Worm (Caenorhabditis elegans) whole organism, midembryonic: ENCODE data around the gene F14H3.3.
A peak's percentile ranks its signal among the peaks of the same experiment; 100 is the strongest.

Source experiments
- T22C8.4 ChIP-seq: fragments of 200-800 bp; sonication (Bioruptor generic); IDR thresholded peaks from 2 replicates; pipeline ENCODE4 v1.3.6; 2022; ENCODE audit warnings: missing genetic modification characterization, missing compliant biosample characterization
- cog-1 ChIP-seq: sonication (generic microtip); optimal IDR thresholded peaks from 2 replicates; lab custom pipeline; 2016; ENCODE audit warnings: missing genetic modification characterization, missing compliant biosample characterization
- flt-1 ChIP-seq: fragments of 200-800 bp; sonication (Bioruptor generic); IDR thresholded peaks from 2 replicates; pipeline ENCODE4 v1.3.6; 2022; ENCODE audit warnings: missing genetic modification characterization, missing compliant biosample characterization
- klf-2 ChIP-seq: fragments of 200-800 bp; sonication (Bioruptor generic); conservative IDR thresholded peaks from 2 replicates; pipeline ENCODE4 v1.3.6; 2022; ENCODE audit warnings: missing genetic modification reagents, missing genetic modification characterization, missing compliant biosample characterization
- med-1 ChIP-seq: sonication (generic microtip); optimal IDR thresholded peaks from 2 replicates; lab custom pipeline; 2017; ENCODE audit warnings: missing genetic modification characterization, mild to moderate bottlenecking, missing compliant biosample characterization, antibody characterized with exemption, missing genetic modification reagents; ENCODE audit not compliant: insufficient read depth
- ref-1 ChIP-seq: fragments of 200-800 bp; sonication (Bioruptor generic); conservative IDR thresholded peaks from 2 replicates; pipeline ENCODE4 v1.3.6; 2022; ENCODE audit warnings: missing genetic modification reagents, missing genetic modification characterization, missing compliant biosample characterization
- tab-1 ChIP-seq: fragments of 200-800 bp; sonication (Bioruptor generic); IDR thresholded peaks from 2 replicates; pipeline ENCODE4 v1.3.6; 2022; ENCODE audit warnings: missing genetic modification characterization, missing compliant biosample characterization
- ztf-23 ChIP-seq: fragments of 200-800 bp; sonication (Bioruptor generic); IDR thresholded peaks from 2 replicates; pipeline ENCODE4 v1.3.6; 2022; ENCODE audit warnings: missing genetic modification reagents, missing genetic modification characterization, missing compliant biosample characterization
- ztf-29 ChIP-seq: fragments of 200-800 bp; sonication (Bioruptor generic); IDR thresholded peaks from 2 replicates; pipeline ENCODE4 v1.3.6; 2022; ENCODE audit warnings: missing genetic modification reagents, missing genetic modification characterization, missing compliant biosample characterization

Gene F14H3.3

ce11 chrV:16040848-16041247 lies 12.4 kb downstream of the F14H3.3 start:
- TF ChIP-seq flt-1 (GFP tag; lab: Robert Waterston, UW), result peak; percentile 25

- TF ChIP-seq ref-1 (0 out of 2 replicates have a peak, but pooled peaks have one; percentile 7), cog-1 (peak; percentile 31), ztf-29 (GFP tag; lab: Robert Waterston, UW) (peak; percentile 76), T22C8.4 (GFP tag; lab: Robert Waterston, UW) (peak; percentile 12; the same call in 1 of the 2 replicates), flt-1 (GFP tag; lab: Robert Waterston, UW) (peak; percentile 64; the same call in 1 of the 2 replicates)
Observed at ce11 chrV:16040140-16040827, 13.0 kb downstream of the F14H3.3 start, which contains the start of the genes his-4 and his-3. his-4 (minus strand) TSS chrV:16040515. his-3 (plus strand) TSS chrV:16040808.

ce11 chrV:16036166-16036565 lies 17.1 kb downstream of the F14H3.3 start, which contains the start of gene T10C6.10:
T10C6.10 (plus strand) TSS chrV:16036413.
- TF ChIP-seq ztf-29 (GFP tag; lab: Robert Waterston, UW) (no peak), ref-1 (no peak), flt-1 (GFP tag; lab: Robert Waterston, UW) (no peak), T22C8.4 (GFP tag; lab: Robert Waterston, UW) (no peak)

- TF ChIP-seq ztf-23 (GFP tag; lab: Robert Waterston, UW) (no peak), flt-1 (GFP tag; lab: Robert Waterston, UW) (no peak), T22C8.4 (GFP tag; lab: Robert Waterston, UW) (no peak), ztf-29 (GFP tag; lab: Robert Waterston, UW) (no peak), med-1 (GFP tag; lab: Kevin White, UChicago) (no peak), tab-1 (GFP tag; lab: Robert Waterston, UW) (no peak), klf-2 (GFP tag; lab: Robert Waterston, UW) (no peak), cog-1 (no peak)
Observed at ce11 chrV:16033491-16033890, 19.8 kb downstream of the F14H3.3 start.

ce11 chrV:16032761-16033160 lies 20.5 kb downstream of the F14H3.3 start, which contains the start of gene T10C6.16:
T10C6.16 (minus strand) TSS chrV:16033005.
- TF ChIP-seq tab-1 (GFP tag; lab: Robert Waterston, UW), result no peak
- no peak for TF ChIP-seq ztf-29 (GFP tag; lab: Robert Waterston, UW)
- no peak for TF ChIP-seq T22C8.4 (GFP tag; lab: Robert Waterston, UW)
- TF ChIP-seq cog-1, result no peak
- TF ChIP-seq ref-1, result no peak
- no peak for TF ChIP-seq klf-2 (GFP tag; lab: Robert Waterston, UW)
- no peak for TF ChIP-seq flt-1 (GFP tag; lab: Robert Waterston, UW)
- no peak for TF ChIP-seq ztf-23 (GFP tag; lab: Robert Waterston, UW)
- TF ChIP-seq med-1 (GFP tag; lab: Kevin White, UChicago), result no peak

- TF ChIP-seq med-1 (GFP tag; lab: Kevin White, UChicago) (no peak), klf-2 (GFP tag; lab: Robert Waterston, UW) (no peak), ztf-23 (GFP tag; lab: Robert Waterston, UW) (no peak), ref-1 (no peak), T22C8.4 (GFP tag; lab: Robert Waterston, UW) (no peak), tab-1 (GFP tag; lab: Robert Waterston, UW) (no peak), flt-1 (GFP tag; lab: Robert Waterston, UW) (no peak), ztf-29 (GFP tag; lab: Robert Waterston, UW) (no peak), cog-1 (no peak)
Observed at ce11 chrV:16031571-16031970, 21.7 kb downstream of the F14H3.3 start, which contains the start of gene T10C6.7. T10C6.7 (minus strand) TSS chrV:16031713.

ce11 chrV:16029237-16029636 lies 24.0 kb downstream of the F14H3.3 start:
- TF ChIP-seq ztf-23 (GFP tag; lab: Robert Waterston, UW), result no peak
- no peak for TF ChIP-seq flt-1 (GFP tag; lab: Robert Waterston, UW)
- no peak for TF ChIP-seq ref-1
- TF ChIP-seq med-1 (GFP tag; lab: Kevin White, UChicago), result no peak
- no peak for TF ChIP-seq cog-1
- no peak for TF ChIP-seq ztf-29 (GFP tag; lab: Robert Waterston, UW)
- no peak for TF ChIP-seq klf-2 (GFP tag; lab: Robert Waterston, UW)
- no peak for TF ChIP-seq T22C8.4 (GFP tag; lab: Robert Waterston, UW)
- no peak for TF ChIP-seq tab-1 (GFP tag; lab: Robert Waterston, UW)

- no peak for TF ChIP-seq ref-1
- 0 out of 2 replicates have a peak, but pooled peaks have one; percentile 39 for TF ChIP-seq tab-1 (GFP tag; lab: Robert Waterston, UW)
- no peak for TF ChIP-seq med-1 (GFP tag; lab: Kevin White, UChicago)
- TF ChIP-seq T22C8.4 (GFP tag; lab: Robert Waterston, UW), result no peak
- no peak for TF ChIP-seq klf-2 (GFP tag; lab: Robert Waterston, UW)
- no peak for TF ChIP-seq ztf-23 (GFP tag; lab: Robert Waterston, UW)
Observed at ce11 chrV:16024917-16025316, 28.4 kb downstream of the F14H3.3 start.

ce11 chrV:16024300-16024699 lies 29.0 kb downstream of the F14H3.3 start, which contains the start of gene T10C6.6:
T10C6.6 (plus strand) TSS chrV:16024326.
- no peak for TF ChIP-seq flt-1 (GFP tag; lab: Robert Waterston, UW)
- no peak for TF ChIP-seq ztf-29 (GFP tag; lab: Robert Waterston, UW)
- no peak for TF ChIP-seq klf-2 (GFP tag; lab: Robert Waterston, UW)
- TF ChIP-seq T22C8.4 (GFP tag; lab: Robert Waterston, UW), result no peak
- no peak for TF ChIP-seq ztf-23 (GFP tag; lab: Robert Waterston, UW)
- no peak for TF ChIP-seq tab-1 (GFP tag; lab: Robert Waterston, UW)
- TF ChIP-seq ref-1, result no peak
- no peak for TF ChIP-seq med-1 (GFP tag; lab: Kevin White, UChicago)
- no peak for TF ChIP-seq cog-1
